Worm (Caenorhabditis elegans) whole organism, L4 larva: ENCODE data around the gene F49C12.11.

ENCODE experiments used
- T26A8.4 ChIP-seq: fragments of 200-800 bp; sonication (Bioruptor generic); IDR thresholded peaks from 2 replicates; pipeline ENCODE4 v1.3.6; 2022; ENCODE audit warnings: missing genetic modification characterization, missing compliant biosample characterization
- ama-1 ChIP-seq: fragments of 150-350 bp; optimal IDR thresholded peaks from 2 replicates; lab custom pipeline; 2014; ENCODE audit warnings: inconsistent platforms, mixed read lengths
- ceh-20 ChIP-seq: fragments of 200-800 bp; sonication (Bioruptor generic); IDR thresholded peaks from 2 replicates; pipeline ENCODE4 v1.3.6; 2022; ENCODE audit warnings: missing genetic modification reagents, missing genetic modification characterization, missing compliant biosample characterization
- ces-1 ChIP-seq: fragments of 150-350 bp; sonication (generic microtip); optimal IDR thresholded peaks from 4 replicates; lab custom pipeline; 2014; ENCODE audit warnings: missing biosample characterization, missing genetic modification reagents, missing genetic modification characterization
- cey-2 ChIP-seq: sonication (generic microtip); optimal IDR thresholded peaks from 3 replicates; lab custom pipeline; 2017; ENCODE audit warnings: missing genetic modification characterization, mild to moderate bottlenecking, missing compliant biosample characterization, antibody characterized with exemption, borderline replicate concordance; ENCODE audit not compliant: insufficient read depth
- duxl-1 ChIP-seq: sonication (generic microtip); optimal IDR thresholded peaks from 2 replicates; lab custom pipeline; 2016; ENCODE audit warnings: mild to moderate bottlenecking, missing genetic modification characterization, moderate library complexity, missing compliant biosample characterization; ENCODE audit not compliant: poor library complexity
- egl-27 ChIP-seq: sonication (generic microtip); optimal IDR thresholded peaks from 3 replicates; lab custom pipeline; 2017; ENCODE audit warnings: missing biosample characterization, missing genetic modification reagents, missing genetic modification characterization
- fos-1 ChIP-seq: fragments of 150-350 bp; optimal IDR thresholded peaks from 2 replicates; lab custom pipeline; 2014; ENCODE audit warnings: missing biosample characterization, missing genetic modification characterization
- hif-1 ChIP-seq, 2 experiments: sonication (generic microtip); optimal IDR thresholded peaks; 2 replicates each; lab custom pipeline; 2016 to 2017; ENCODE audit warnings: missing compliant biosample characterization in 2 of 2, missing genetic modification characterization in 2 of 2, missing genetic modification reagents in 2 of 2, missing genotype in 2 of 2, mild to moderate bottlenecking in 1 of 2
- hlh-11 ChIP-seq: fragments of 200-800 bp; sonication (Bioruptor generic); optimal IDR thresholded peaks from 2 replicates; lab custom pipeline; 2018; ENCODE audit warnings: mild to moderate bottlenecking, missing genetic modification characterization, missing compliant biosample characterization
- lin-15B ChIP-seq: fragments of 150-350 bp; sonication (generic microtip); optimal IDR thresholded peaks from 3 replicates; lab custom pipeline; 2014; ENCODE audit warnings: missing biosample characterization, missing genetic modification characterization
- madf-9 ChIP-seq: fragments of 200-800 bp; sonication (Bioruptor generic); conservative IDR thresholded peaks from 2 replicates; pipeline ENCODE4 v1.3.6; 2022; ENCODE audit warnings: missing genetic modification reagents, missing genetic modification characterization, missing compliant biosample characterization
- nhr-28 ChIP-seq: fragments of 150-350 bp; optimal IDR thresholded peaks from 2 replicates; lab custom pipeline; 2014; ENCODE audit warnings: missing biosample characterization, missing genetic modification characterization
- nhr-6 ChIP-seq: fragments of 150-350 bp; optimal IDR thresholded peaks from 2 replicates; lab custom pipeline; 2014; ENCODE audit warnings: missing biosample characterization, missing genetic modification characterization
- nhr-77 ChIP-seq: fragments of 150-350 bp; optimal IDR thresholded peaks from 2 replicates; lab custom pipeline; 2014; ENCODE audit warnings: missing biosample characterization, missing genetic modification characterization
- spr-3 ChIP-seq: fragments of 200-800 bp; sonication (Bioruptor generic); optimal IDR thresholded peaks from 2 replicates; lab custom pipeline; 2018; ENCODE audit warnings: mild to moderate bottlenecking, missing genetic modification characterization, missing compliant biosample characterization
- zip-11 ChIP-seq: fragments of 200-800 bp; sonication (Bioruptor generic); IDR thresholded peaks from 2 replicates; pipeline ENCODE4 v1.3.6; 2022; ENCODE audit warnings: missing genetic modification characterization, missing compliant biosample characterization
- zip-2 ChIP-seq: fragments of 150-350 bp; optimal IDR thresholded peaks from 2 replicates; lab custom pipeline; 2014; ENCODE audit warnings: missing biosample characterization, missing genetic modification characterization

Gene F49C12.11

DNA sequence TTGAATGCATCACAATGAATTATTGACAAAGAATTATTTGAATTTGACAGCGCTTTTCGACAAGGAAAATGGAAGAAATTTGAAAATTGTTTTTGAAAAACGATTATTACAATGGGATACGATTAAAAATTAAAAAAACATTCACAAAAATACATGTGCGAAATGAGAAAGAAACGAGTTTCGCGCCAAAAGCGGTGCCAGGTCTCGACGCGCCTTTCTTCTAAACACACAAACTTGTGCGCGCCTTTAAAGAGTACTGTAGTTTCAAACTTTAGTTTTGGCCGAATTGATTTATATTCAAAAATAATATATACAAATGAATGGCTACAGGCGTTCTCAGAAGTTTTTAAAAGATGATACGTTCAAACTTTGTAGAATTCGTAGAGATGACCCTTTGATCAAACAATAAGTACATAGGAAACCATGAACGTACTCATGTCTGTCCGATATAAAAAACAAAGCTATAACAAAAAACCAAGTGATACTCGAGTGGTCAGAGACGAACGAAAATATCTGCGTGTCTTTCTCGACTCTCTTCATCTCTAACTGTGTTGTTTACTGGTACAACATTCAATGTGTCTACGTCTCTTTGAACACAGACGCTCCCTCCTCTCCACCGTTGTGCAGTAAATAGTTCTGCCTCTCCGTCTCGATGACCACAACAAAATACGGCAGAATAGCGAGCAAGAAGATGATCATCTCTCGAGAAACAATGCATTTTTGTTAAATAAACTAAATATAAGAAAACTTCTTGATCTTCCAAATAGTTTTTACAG, 48.9 kb downstream of the F49C12.11 start (continued):
- TF ChIP-seq ceh-20 (GFP tag; lab: Robert Waterston, UW) (no peak), zip-2 (no peak), nhr-6 (peak; percentile 33), hlh-11 (tag; lab: Kevin White, UChicago) (peak; percentile 44), lin-15B (tag; lab: Kevin White, UChicago) (no peak), spr-3 (no peak), zip-11 (no peak), fos-1 (tag; lab: Kevin White, UChicago) (no peak), hif-1 (tag; optimal IDR thresholded peaks at IDR 0.05; lab: Kevin White, UChicago) (no peak), duxl-1 (no peak), madf-9 (GFP tag; lab: Robert Waterston, UW) (no peak), nhr-77 (no peak), ces-1 (GFP tag; lab: Kevin White, UChicago) (no peak), cey-2 (no peak), T26A8.4 (no peak), nhr-28 (tag; lab: Kevin White, UChicago) (peak; percentile 52), egl-27 (tag; lab: Kevin White, UChicago) (no peak), ama-1 (no peak)
